Worm (Caenorhabditis elegans) whole organism, L3 larva: ENCODE measurements around the gene rnp-9.

Experiments used
- daf-12 ChIP-seq: fragments of 150-350 bp; optimal IDR thresholded peaks from 2 replicates; lab custom pipeline; 2014; ENCODE audit warnings: missing biosample characterization, missing genetic modification reagents, missing genetic modification characterization
- fos-1 ChIP-seq: fragments of 150-350 bp; optimal IDR thresholded peaks from 2 replicates; lab custom pipeline; 2014; ENCODE audit warnings: missing biosample characterization, missing genetic modification characterization
- jun-1 ChIP-seq: fragments of 150-350 bp; optimal IDR thresholded peaks from 2 replicates; lab custom pipeline; 2014; ENCODE audit warnings: missing biosample characterization, missing genetic modification reagents, missing genetic modification characterization
- skn-1 ChIP-seq: fragments of 150-350 bp; optimal IDR thresholded peaks from 2 replicates; lab custom pipeline; 2014; ENCODE audit warnings: missing biosample characterization, missing genetic modification characterization

DNA sequence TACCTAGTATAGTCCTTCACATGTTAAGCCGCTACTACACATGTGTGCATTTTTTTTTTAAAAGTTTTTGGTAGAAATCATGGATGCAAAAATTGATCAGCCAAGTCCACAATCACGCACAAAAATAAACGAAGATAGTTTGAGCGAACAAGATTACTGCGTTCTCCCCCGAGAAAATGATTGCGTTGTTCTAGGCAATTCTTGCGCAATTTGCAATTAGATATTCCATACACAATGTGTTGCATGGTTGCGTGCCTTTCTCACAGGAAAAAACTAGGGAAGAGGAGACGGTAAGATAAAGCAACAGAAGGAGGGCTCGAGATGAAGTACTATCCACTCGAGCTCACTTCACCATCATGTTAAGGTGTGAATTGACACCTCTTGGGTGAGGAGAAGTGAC, 38.9 kb downstream of the rnp-9 start:
- TF ChIP-seq jun-1 (tag; lab: Kevin White, UChicago), result no peak
- no peak for TF ChIP-seq daf-12 (tag; lab: Kevin White, UChicago)
- TF ChIP-seq fos-1, result no peak
- no peak for TF ChIP-seq skn-1 (tag; lab: Kevin White, UChicago)
